Worm (Caenorhabditis elegans): Measurements from ENCODE around the gene R02F2.6.

ce11 chrIII:5448177-5448576 is 30.5 kb downstream of the R02F2.6 start, which contains the start of gene skpt-1:
- TF ChIP-seq dpl-1 (GFP tag; optimal IDR thresholded peaks at IDR 0.05) (peak; percentile 79 to 89 (median 86)), aha-1 (tag; optimal IDR thresholded peaks at IDR 0.05) (no peak), ztf-4 (tag; optimal IDR thresholded peaks at IDR 0.05) (no peak), lin-39 (tag; optimal IDR thresholded peaks at IDR 0.05) (no peak), pax-3 (tag; optimal IDR thresholded peaks at IDR 0.05) (no peak), rnt-1 (tag; optimal IDR thresholded peaks at IDR 0.05) (peak; percentile 17), skn-1 (tag; optimal IDR thresholded peaks at IDR 0.05) (peak; percentile 41), lin-14 (GFP tag; optimal IDR thresholded peaks at IDR 0.05) (peak; percentile 32), nhr-11 (tag; optimal IDR thresholded peaks at IDR 0.05) (no peak), ces-1 (GFP tag; optimal IDR thresholded peaks at IDR 0.05) (no peak), nhr-237 (tag; optimal IDR thresholded peaks at IDR 0.05) (no peak), ama-1 (optimal IDR thresholded peaks at IDR 0.05) (no peak), swsn-7 (tag; optimal IDR thresholded peaks at IDR 0.05) (peak; percentile 9), ztf-11 (tag; optimal IDR thresholded peaks at IDR 0.05) (no peak)

Data from whole organism, L1 larva.